Fruit fly (Drosophila melanogaster): ENCODE results near the gene CG9555.

dm6 chr2L:8962254-8962653, 29.3 kb upstream of the CG9555 start, which contains the start of the genes CG9525 and CG32985:
- TF ChIP-seq danr (GFP tag; IDR thresholded peaks at IDR 0.05) (no peak), sqz (GFP tag; optimal IDR thresholded peaks at IDR 0.05) (no peak), Doc3 (GFP tag; IDR thresholded peaks at IDR 0.05; ENCODE audit: partially characterized antibody) (no peak), CG6765 (GFP tag; optimal IDR thresholded peaks at IDR 0.05) (no peak), CG16779 (GFP tag; IDR thresholded peaks at IDR 0.05) (no peak), CG11696 (GFP tag; IDR thresholded peaks at IDR 0.05) (no peak), CG8281 (tag; optimal IDR thresholded peaks at IDR 0.05) (no peak), Xrp1 (GFP tag; IDR thresholded peaks at IDR 0.05) (no peak), CG16813 (GFP tag; IDR thresholded peaks at IDR 0.05; ENCODE audit: partially characterized antibody) (no peak)

All from whole organism, embryonic.